Worm (Caenorhabditis elegans) whole organism, young adult: ENCODE results near the gene F41E6.8.

Source experiments
- B0336.3 ChIP-seq: fragments of 200-800 bp; sonication (Bioruptor generic); IDR thresholded peaks from 2 replicates; pipeline ENCODE4 v1.3.6; 2022; ENCODE audit warnings: missing genetic modification characterization, missing compliant biosample characterization
- C06A6.2 ChIP-seq: fragments of 200-800 bp; sonication (Bioruptor generic); conservative IDR thresholded peaks from 2 replicates; pipeline ENCODE4 v1.3.6; 2022; ENCODE audit warnings: missing genetic modification characterization, missing compliant biosample characterization
- F23B12.7 ChIP-seq: sonication (generic microtip); optimal IDR thresholded peaks from 2 replicates; lab custom pipeline; 2017; ENCODE audit warnings: missing genetic modification characterization, mild to moderate bottlenecking, missing compliant biosample characterization, antibody characterized with exemption, moderate library complexity; ENCODE audit not compliant: insufficient read depth
- F55B11.4 ChIP-seq: sonication (generic microtip); optimal IDR thresholded peaks from 2 replicates; lab custom pipeline; 2016; ENCODE audit warnings: missing compliant biosample characterization, missing genetic modification characterization, borderline replicate concordance; ENCODE audit not compliant: insufficient read depth
- F57C9.4 ChIP-seq: sonication (generic microtip); optimal IDR thresholded peaks from 2 replicates; lab custom pipeline; 2017; ENCODE audit warnings: mild to moderate bottlenecking, missing genetic modification characterization, missing compliant biosample characterization
- K11D2.4 ChIP-seq: fragments of 200-800 bp; sonication (Bioruptor generic); IDR thresholded peaks from 2 replicates; pipeline ENCODE4 v1.3.6; 2022; ENCODE audit warnings: missing genetic modification reagents, missing genetic modification characterization, missing compliant biosample characterization
- Y79H2A.3 ChIP-seq: fragments of 200-800 bp; sonication (Bioruptor generic); conservative IDR thresholded peaks from 2 replicates; pipeline ENCODE4 v1.3.6; 2022; ENCODE audit warnings: missing genetic modification reagents, missing genetic modification characterization, missing compliant biosample characterization
- ZK185.1 ChIP-seq: sonication (generic microtip); optimal IDR thresholded peaks from 2 replicates; lab custom pipeline; 2016; ENCODE audit warnings: mild to moderate bottlenecking, missing genetic modification characterization, missing compliant biosample characterization; ENCODE audit not compliant: poor library complexity, severe bottlenecking
- attf-5 ChIP-seq: fragments of 200-800 bp; sonication (Bioruptor generic); optimal IDR thresholded peaks from 2 replicates; lab custom pipeline; 2018; ENCODE audit warnings: mild to moderate bottlenecking, missing genetic modification characterization, missing compliant biosample characterization
- bed-2 ChIP-seq: fragments of 200-800 bp; sonication (Bioruptor generic); IDR thresholded peaks from 2 replicates; pipeline ENCODE4 v1.3.6; 2022; ENCODE audit warnings: missing genetic modification reagents, missing genetic modification characterization, missing compliant biosample characterization
- cebp-2 ChIP-seq: fragments of 200-800 bp; sonication (Bioruptor generic); IDR thresholded peaks from 2 replicates; pipeline ENCODE4 v1.3.6; 2022; ENCODE audit warnings: missing genetic modification characterization, missing compliant biosample characterization
- ceh-27 ChIP-seq: fragments of 200-800 bp; sonication (Bioruptor generic); optimal IDR thresholded peaks from 2 replicates; lab custom pipeline; 2018; ENCODE audit warnings: mild to moderate bottlenecking, missing genetic modification characterization, moderate library complexity, missing compliant biosample characterization
- ceh-40 ChIP-seq: fragments of 200-800 bp; sonication (Bioruptor generic); IDR thresholded peaks from 2 replicates; pipeline ENCODE4 v1.3.6; 2022; ENCODE audit warnings: missing genetic modification characterization, missing compliant biosample characterization
- ceh-91 ChIP-seq: fragments of 200-800 bp; sonication (Bioruptor generic); IDR thresholded peaks from 2 replicates; pipeline ENCODE4 v1.3.6; 2022; ENCODE audit warnings: missing genetic modification reagents, missing genetic modification characterization, missing compliant biosample characterization
- dpl-1 ChIP-seq: fragments of 150-350 bp; optimal IDR thresholded peaks from 2 replicates; lab custom pipeline; 2014; ENCODE audit warnings: missing biosample characterization, missing genetic modification reagents, missing genetic modification characterization
- efl-1 ChIP-seq: fragments of 150-350 bp; optimal IDR thresholded peaks from 2 replicates; lab custom pipeline; 2014; ENCODE audit warnings: missing biosample characterization, missing genetic modification reagents, missing genetic modification characterization
- egl-18 ChIP-seq: fragments of 200-800 bp; sonication (Bioruptor generic); IDR thresholded peaks from 2 replicates; pipeline ENCODE4 v1.3.6; 2022; ENCODE audit warnings: missing genetic modification reagents, missing genetic modification characterization, missing compliant biosample characterization
- ekl-4 ChIP-seq: fragments of 200-800 bp; sonication (Bioruptor generic); IDR thresholded peaks from 2 replicates; pipeline ENCODE4 v1.3.6; 2022; ENCODE audit warnings: missing genetic modification reagents, missing genetic modification characterization, missing compliant biosample characterization
- him-1 ChIP-seq: sonication (generic microtip); optimal IDR thresholded peaks from 2 replicates; lab custom pipeline; 2016; ENCODE audit warnings: missing genotype, missing genetic modification reagents, missing genetic modification characterization, missing compliant biosample characterization
- hlh-26 ChIP-seq: fragments of 200-800 bp; sonication (Bioruptor generic); conservative IDR thresholded peaks from 2 replicates; pipeline ENCODE4 v1.3.6; 2022; ENCODE audit warnings: missing genetic modification reagents, missing genetic modification characterization, missing compliant biosample characterization
- let-526 ChIP-seq: fragments of 200-800 bp; sonication (Bioruptor generic); IDR thresholded peaks from 2 replicates; pipeline ENCODE4 v1.3.6; 2022; ENCODE audit warnings: missing genetic modification reagents, missing genetic modification characterization, missing compliant biosample characterization
- lin-26 ChIP-seq: fragments of 200-800 bp; sonication (Bioruptor generic); IDR thresholded peaks from 2 replicates; pipeline ENCODE4 v1.3.6; 2022; ENCODE audit warnings: missing genetic modification reagents, missing genetic modification characterization, missing compliant biosample characterization
- lin-40 ChIP-seq: sonication (generic microtip); optimal IDR thresholded peaks from 2 replicates; lab custom pipeline; 2016; ENCODE audit warnings: missing genetic modification characterization, mild to moderate bottlenecking, missing compliant biosample characterization, missing genotype, missing genetic modification reagents
- lir-1 ChIP-seq: fragments of 200-800 bp; sonication (Bioruptor generic); conservative IDR thresholded peaks from 2 replicates; pipeline ENCODE4 v1.3.6; 2022; ENCODE audit warnings: missing genetic modification reagents, missing genetic modification characterization, missing compliant biosample characterization
- madf-3 ChIP-seq: fragments of 200-800 bp; sonication (Bioruptor generic); IDR thresholded peaks from 2 replicates; pipeline ENCODE4 v1.3.6; 2022; ENCODE audit warnings: missing genetic modification reagents, missing genetic modification characterization, missing compliant biosample characterization
- madf-6 ChIP-seq: fragments of 200-800 bp; sonication (Bioruptor generic); IDR thresholded peaks from 2 replicates; pipeline ENCODE4 v1.3.6; 2022; ENCODE audit warnings: missing genetic modification reagents, missing genetic modification characterization, missing compliant biosample characterization
- madf-8 ChIP-seq: fragments of 200-800 bp; sonication (Bioruptor generic); conservative IDR thresholded peaks from 2 replicates; pipeline ENCODE4 v1.3.6; 2022; ENCODE audit warnings: missing genetic modification reagents, missing genetic modification characterization, missing compliant biosample characterization
- mes-4 ChIP-seq: sonication (generic microtip); optimal IDR thresholded peaks from 2 replicates; lab custom pipeline; 2016; ENCODE audit warnings: missing genotype, missing genetic modification characterization, missing compliant biosample characterization
- nfya-1 ChIP-seq: sonication (generic microtip); optimal IDR thresholded peaks from 2 replicates; lab custom pipeline; 2017; ENCODE audit warnings: antibody characterized with exemption, missing compliant biosample characterization, missing genetic modification characterization, borderline replicate concordance; ENCODE audit not compliant: insufficient read depth
- nfya-2 ChIP-seq: fragments of 200-800 bp; sonication (Bioruptor generic); IDR thresholded peaks from 2 replicates; pipeline ENCODE4 v1.3.6; 2022; ENCODE audit warnings: missing genetic modification reagents, missing genetic modification characterization, missing compliant biosample characterization
- nfyb-1 ChIP-seq: fragments of 200-800 bp; sonication (Bioruptor generic); IDR thresholded peaks from 2 replicates; pipeline ENCODE4 v1.3.6; 2022; ENCODE audit warnings: missing genetic modification reagents, missing genetic modification characterization, missing compliant biosample characterization
- nhr-120 ChIP-seq: fragments of 200-800 bp; sonication (Bioruptor generic); IDR thresholded peaks from 2 replicates; pipeline ENCODE4 v1.3.6; 2022; ENCODE audit warnings: missing genetic modification characterization, missing compliant biosample characterization
- snpc-1.1 ChIP-seq: sonication (generic microtip); optimal IDR thresholded peaks from 2 replicates; lab custom pipeline; 2017; ENCODE audit warnings: missing genetic modification characterization, mild to moderate bottlenecking, missing compliant biosample characterization, antibody characterized with exemption, moderate library complexity, missing genotype, missing genetic modification reagents; ENCODE audit not compliant: insufficient read depth
- snpc-1.3 ChIP-seq: sonication (generic microtip); optimal IDR thresholded peaks from 2 replicates; lab custom pipeline; 2017; ENCODE audit warnings: missing genetic modification characterization, mild to moderate bottlenecking, missing compliant biosample characterization, antibody characterized with exemption, moderate library complexity, missing genotype, missing genetic modification reagents; ENCODE audit not compliant: insufficient read depth
- somi-1 ChIP-seq: fragments of 200-800 bp; sonication (Bioruptor generic); optimal IDR thresholded peaks from 2 replicates; lab custom pipeline; 2018; ENCODE audit warnings: mild to moderate bottlenecking, missing genetic modification characterization, missing compliant biosample characterization
- tlf-1 ChIP-seq: fragments of 200-800 bp; sonication (Bioruptor generic); optimal IDR thresholded peaks from 2 replicates; lab custom pipeline; 2018; ENCODE audit warnings: mild to moderate bottlenecking, missing genetic modification characterization, missing compliant biosample characterization
- unc-62 ChIP-seq: fragments of 150-350 bp; optimal IDR thresholded peaks from 2 replicates; lab custom pipeline; 2014; ENCODE audit warnings: missing biosample characterization, missing genetic modification reagents, missing genetic modification characterization
- xnd-1 ChIP-seq: sonication (generic microtip); optimal IDR thresholded peaks from 2 replicates; lab custom pipeline; 2016; ENCODE audit warnings: missing genotype, missing genetic modification reagents, missing genetic modification characterization, missing compliant biosample characterization
- zfh-2 ChIP-seq: fragments of 200-800 bp; sonication (Bioruptor generic); conservative IDR thresholded peaks from 2 replicates; pipeline ENCODE4 v1.3.6; 2022; ENCODE audit warnings: missing genetic modification reagents, missing genetic modification characterization, missing compliant biosample characterization
- ztf-26 ChIP-seq: sonication (generic microtip); optimal IDR thresholded peaks from 2 replicates; lab custom pipeline; 2017; ENCODE audit warnings: missing genetic modification characterization, missing compliant biosample characterization
- ztf-6 ChIP-seq: fragments of 200-800 bp; sonication (Bioruptor generic); IDR thresholded peaks from 2 replicates; pipeline ENCODE4 v1.3.6; 2022; ENCODE audit warnings: missing genetic modification reagents, missing genetic modification characterization, missing compliant biosample characterization

F41E6.8 gene

DNA sequence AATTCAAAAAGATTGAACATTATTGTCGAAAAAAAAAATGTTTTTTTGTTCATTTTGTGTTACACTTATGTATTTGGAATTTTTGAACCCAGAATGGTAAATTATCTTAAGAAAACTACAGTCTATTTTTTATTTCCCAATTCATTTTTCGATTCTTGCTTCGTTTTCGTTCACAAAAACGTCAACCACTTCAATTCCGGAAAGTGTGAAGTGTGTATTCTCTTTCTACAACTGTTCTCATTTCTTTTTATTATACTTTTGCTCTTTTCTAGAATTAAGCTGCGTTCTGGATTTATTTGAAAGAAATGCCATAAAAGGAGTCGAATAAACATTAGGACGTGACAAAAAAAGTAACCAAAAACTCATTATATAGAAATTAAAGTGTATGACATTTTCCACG, 21.0 kb upstream of the F41E6.8 start, which contains the start of gene F41E6.1:
Gene F41E6.1 (plus strand): TSS at position 301 of the 400 bp plus-strand sequence.
- TF ChIP-seq ceh-91 (no peak), egl-18 (no peak), xnd-1 (tag; lab: Kevin White, UChicago) (no peak), nfya-2 (GFP tag; lab: Robert Waterston, UW) (no peak), F55B11.4 (tag; lab: Kevin White, UChicago) (no peak), mes-4 (tag; lab: Kevin White, UChicago) (no peak), lin-40 (tag; lab: Kevin White, UChicago) (no peak), bed-2 (GFP tag; lab: Robert Waterston, UW) (no peak), hlh-26 (GFP tag; lab: Robert Waterston, UW) (no peak), F23B12.7 (tag; lab: Kevin White, UChicago) (no peak), ceh-40 (GFP tag; lab: Robert Waterston, UW) (no peak), nfya-1 (tag; lab: Kevin White, UChicago) (no peak), somi-1 (GFP tag; lab: Kevin White, UChicago) (no peak), zfh-2 (GFP tag; lab: Robert Waterston, UW) (no peak), ceh-27 (GFP tag; lab: Kevin White, UChicago) (no peak)
- TF ChIP-seq, all 124 proteins: peak for 0

DNA sequence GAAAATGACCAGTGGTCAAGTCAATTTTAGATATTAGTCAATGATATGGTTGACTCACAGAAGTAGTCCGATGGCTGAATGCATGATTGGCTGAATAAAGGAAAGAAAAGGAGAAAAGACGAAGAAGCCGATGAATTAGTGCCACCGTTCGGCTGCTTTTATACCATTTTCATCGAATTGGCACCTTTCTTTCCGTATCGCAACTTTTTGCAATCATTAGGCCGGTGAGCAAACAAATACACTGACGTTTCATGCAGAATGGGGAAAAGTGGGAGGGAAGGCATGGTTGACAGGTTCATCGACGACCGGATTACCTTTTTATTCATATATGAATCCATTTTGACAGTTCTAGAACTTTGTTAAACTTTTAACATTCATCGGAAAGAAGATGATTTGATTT, 19.9 kb upstream of the F41E6.8 start, which contains the start of gene idpc-2:
Gene idpc-2 (minus strand): TSS at position 101 of the 400 bp plus-strand sequence.
- no peak for TF ChIP-seq efl-1
- TF ChIP-seq let-526 (GFP tag; lab: Robert Waterston, UW): no peak
- no peak for TF ChIP-seq tlf-1 (GFP tag; lab: Kevin White, UChicago)
- no peak for TF ChIP-seq madf-8 (GFP tag; lab: Robert Waterston, UW)
- TF ChIP-seq unc-62 (GFP tag; lab: Kevin White, UChicago): no peak
- no peak for TF ChIP-seq nhr-120 (GFP tag; lab: Robert Waterston, UW)

DNA sequence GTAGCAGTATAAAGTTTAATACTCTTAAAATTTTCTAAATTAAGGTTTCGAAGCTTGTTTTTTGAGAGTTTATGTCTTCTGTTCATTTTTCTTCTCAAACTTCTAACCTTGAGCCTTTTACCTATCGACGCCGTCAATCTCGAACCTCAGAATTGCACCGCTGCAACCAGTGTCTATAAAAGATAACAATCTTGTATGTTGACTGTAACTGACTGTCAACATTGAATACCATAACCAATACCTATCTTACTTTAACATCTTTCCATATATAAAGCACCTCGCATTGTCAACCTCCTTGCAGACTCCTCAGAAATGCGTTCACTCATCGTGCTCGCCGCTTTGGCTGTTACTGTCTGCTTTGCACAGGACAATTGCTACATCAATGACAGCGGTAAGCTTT, 17.4 kb upstream of the F41E6.8 start, which contains the start of gene grd-5:
Gene grd-5 (plus strand): TSS at position 295 of the 400 bp plus-strand sequence.
- TF ChIP-seq attf-5 (no peak), lir-1 (no peak), snpc-1.3 (tag; lab: Kevin White, UChicago) (no peak), ZK185.1 (tag; lab: Kevin White, UChicago) (no peak), lin-26 (GFP tag; lab: Robert Waterston, UW) (no peak), F57C9.4 (tag; lab: Kevin White, UChicago) (no peak), nfyb-1 (no peak), dpl-1 (no peak), snpc-1.1 (no peak), cebp-2 (no peak), madf-6 (no peak)

DNA sequence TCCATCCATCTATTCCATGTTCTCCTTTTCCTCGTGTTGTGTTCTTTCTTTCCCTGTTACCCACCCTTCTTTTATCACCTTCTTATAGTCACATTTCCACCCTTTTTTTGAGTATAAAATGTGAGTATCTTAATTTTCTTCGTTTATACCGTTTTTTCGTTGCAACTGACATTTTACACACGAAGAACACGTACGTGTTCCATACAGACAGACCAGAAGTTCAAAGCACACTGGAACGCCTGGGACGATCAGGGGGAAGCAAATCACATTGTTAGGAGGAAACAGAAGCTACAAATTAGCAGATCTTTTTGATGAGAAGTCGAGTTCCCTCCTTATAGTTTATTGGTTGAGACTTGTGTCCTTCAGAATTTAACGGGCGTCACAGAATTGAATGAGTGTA, 14.4 kb upstream of the F41E6.8 start:
- TF ChIP-seq C06A6.2 (GFP tag; lab: Robert Waterston, UW) (no peak), ztf-26 (tag; lab: Kevin White, UChicago) (no peak), Y79H2A.3 (no peak), tlf-1 (GFP tag; lab: Kevin White, UChicago) (no peak), snpc-1.1 (no peak), K11D2.4 (GFP tag; lab: Robert Waterston, UW) (no peak), ekl-4 (GFP tag; lab: Robert Waterston, UW) (peak; percentile 22; the same call in 1 of the 2 replicates), madf-3 (0 out of 2 replicates have a peak, but pooled peaks have one; percentile 29), let-526 (GFP tag; lab: Robert Waterston, UW) (no peak), ztf-6 (no peak), B0336.3 (GFP tag; lab: Robert Waterston, UW) (0 out of 2 replicates have a peak, but pooled peaks have one; percentile 16), him-1 (tag; lab: Kevin White, UChicago) (peak; percentile 23)
